Worm (Caenorhabditis elegans) whole organism, young adult: ENCODE data around the gene str-60.
"Not testable (repeated sequence)": the region's sequence is repeated elsewhere in the genome, so short reads cannot be mapped to it uniquely, and the experiment has no call there.

Source experiments
- B0261.1 ChIP-seq: sonication (generic microtip); optimal IDR thresholded peaks from 2 replicates; lab custom pipeline; 2016; ENCODE audit warnings: mild to moderate bottlenecking, missing genetic modification characterization, moderate library complexity, missing compliant biosample characterization
- C06A6.2 ChIP-seq: fragments of 200-800 bp; sonication (Bioruptor generic); conservative IDR thresholded peaks from 2 replicates; pipeline ENCODE4 v1.3.6; 2022; ENCODE audit warnings: missing genetic modification characterization, missing compliant biosample characterization
- F39B2.1 ChIP-seq: fragments of 200-800 bp; sonication (Bioruptor generic); IDR thresholded peaks from 2 replicates; pipeline ENCODE4 v1.3.6; 2022; ENCODE audit warnings: missing genetic modification reagents, missing genetic modification characterization, missing compliant biosample characterization
- F57A8.1 ChIP-seq: fragments of 200-800 bp; sonication (Bioruptor generic); optimal IDR thresholded peaks from 2 replicates; lab custom pipeline; 2018; ENCODE audit warnings: mild to moderate bottlenecking, missing genetic modification characterization, moderate library complexity, missing compliant biosample characterization
- F57C9.4 ChIP-seq: sonication (generic microtip); optimal IDR thresholded peaks from 2 replicates; lab custom pipeline; 2017; ENCODE audit warnings: mild to moderate bottlenecking, missing genetic modification characterization, missing compliant biosample characterization
- K11D2.4 ChIP-seq: fragments of 200-800 bp; sonication (Bioruptor generic); IDR thresholded peaks from 2 replicates; pipeline ENCODE4 v1.3.6; 2022; ENCODE audit warnings: missing genetic modification reagents, missing genetic modification characterization, missing compliant biosample characterization
- K12H6.12 ChIP-seq: fragments of 200-800 bp; sonication (Bioruptor generic); optimal IDR thresholded peaks from 2 replicates; lab custom pipeline; 2018; ENCODE audit warnings: mild to moderate bottlenecking, missing genetic modification characterization, missing compliant biosample characterization
- Y53F4B.3 ChIP-seq: fragments of 200-800 bp; sonication (Bioruptor generic); IDR thresholded peaks from 2 replicates; pipeline ENCODE4 v1.3.6; 2022; ENCODE audit warnings: missing genetic modification reagents, missing genetic modification characterization, missing compliant biosample characterization
- Y95B8A.8 ChIP-seq: fragments of 200-800 bp; sonication (Bioruptor generic); IDR thresholded peaks from 2 replicates; pipeline ENCODE4 v1.3.6; 2022; ENCODE audit warnings: missing genetic modification reagents, missing genetic modification characterization, missing compliant biosample characterization
- ZK185.1 ChIP-seq: sonication (generic microtip); optimal IDR thresholded peaks from 2 replicates; lab custom pipeline; 2016; ENCODE audit warnings: mild to moderate bottlenecking, missing genetic modification characterization, missing compliant biosample characterization; ENCODE audit not compliant: poor library complexity, severe bottlenecking
- athp-1 ChIP-seq: sonication (generic microtip); optimal IDR thresholded peaks from 2 replicates; lab custom pipeline; 2017; ENCODE audit warnings: mild to moderate bottlenecking, missing genetic modification characterization, missing compliant biosample characterization
- attf-3 ChIP-seq: fragments of 200-800 bp; sonication (Bioruptor generic); conservative IDR thresholded peaks from 2 replicates; pipeline ENCODE4 v1.3.6; 2022; ENCODE audit warnings: missing genetic modification reagents, missing genetic modification characterization, missing compliant biosample characterization
- attf-5 ChIP-seq: fragments of 200-800 bp; sonication (Bioruptor generic); optimal IDR thresholded peaks from 2 replicates; lab custom pipeline; 2018; ENCODE audit warnings: mild to moderate bottlenecking, missing genetic modification characterization, missing compliant biosample characterization
- attf-6 ChIP-seq: fragments of 200-800 bp; sonication (Bioruptor generic); IDR thresholded peaks from 2 replicates; pipeline ENCODE4 v1.3.6; 2022; ENCODE audit warnings: missing genetic modification reagents, missing genetic modification characterization, missing compliant biosample characterization
- ceh-40 ChIP-seq: fragments of 200-800 bp; sonication (Bioruptor generic); IDR thresholded peaks from 2 replicates; pipeline ENCODE4 v1.3.6; 2022; ENCODE audit warnings: missing genetic modification characterization, missing compliant biosample characterization
- die-1 ChIP-seq: sonication (generic microtip); optimal IDR thresholded peaks from 2 replicates; lab custom pipeline; 2016; ENCODE audit warnings: missing genotype, mild to moderate bottlenecking, missing genetic modification characterization, missing compliant biosample characterization
- dox-1 ChIP-seq: fragments of 200-800 bp; sonication (Bioruptor generic); IDR thresholded peaks from 2 replicates; pipeline ENCODE4 v1.3.6; 2022; ENCODE audit warnings: missing genetic modification reagents, missing genetic modification characterization, missing compliant biosample characterization
- dpl-1 ChIP-seq: fragments of 150-350 bp; optimal IDR thresholded peaks from 2 replicates; lab custom pipeline; 2014; ENCODE audit warnings: missing biosample characterization, missing genetic modification reagents, missing genetic modification characterization
- fkh-3 ChIP-seq: sonication (generic microtip); optimal IDR thresholded peaks from 2 replicates; lab custom pipeline; 2016; ENCODE audit warnings: mild to moderate bottlenecking, missing genetic modification characterization, missing compliant biosample characterization
- hlh-26 ChIP-seq: fragments of 200-800 bp; sonication (Bioruptor generic); conservative IDR thresholded peaks from 2 replicates; pipeline ENCODE4 v1.3.6; 2022; ENCODE audit warnings: missing genetic modification reagents, missing genetic modification characterization, missing compliant biosample characterization
- hrde-1 ChIP-seq: sonication (generic microtip); optimal IDR thresholded peaks from 2 replicates; lab custom pipeline; 2016; ENCODE audit warnings: missing genetic modification characterization, mild to moderate bottlenecking, missing compliant biosample characterization, moderate library complexity, missing genotype, missing genetic modification reagents, borderline replicate concordance
- lsy-27 ChIP-seq: sonication (generic microtip); optimal IDR thresholded peaks from 2 replicates; lab custom pipeline; 2017; ENCODE audit warnings: missing genetic modification characterization, mild to moderate bottlenecking, missing compliant biosample characterization, antibody characterized with exemption, missing genotype, borderline replicate concordance; ENCODE audit not compliant: insufficient read depth
- madf-10 ChIP-seq: sonication (generic microtip); optimal IDR thresholded peaks from 2 replicates; lab custom pipeline; 2016; ENCODE audit warnings: mild to moderate bottlenecking, missing genetic modification characterization, missing compliant biosample characterization
- mel-28 ChIP-seq: sonication (generic microtip); optimal IDR thresholded peaks from 2 replicates; lab custom pipeline; 2016; ENCODE audit warnings: borderline replicate concordance, mild to moderate bottlenecking, missing genetic modification characterization, missing compliant biosample characterization
- mxl-1 ChIP-seq: sonication (generic microtip); optimal IDR thresholded peaks from 2 replicates; lab custom pipeline; 2016; ENCODE audit warnings: missing genetic modification characterization, missing compliant biosample characterization
- nfya-1 ChIP-seq: sonication (generic microtip); optimal IDR thresholded peaks from 2 replicates; lab custom pipeline; 2017; ENCODE audit warnings: antibody characterized with exemption, missing compliant biosample characterization, missing genetic modification characterization, borderline replicate concordance; ENCODE audit not compliant: insufficient read depth
- pha-4 ChIP-seq: fragments of 150-350 bp; sonication (generic microtip); optimal IDR thresholded peaks from 2 replicates; lab custom pipeline; 2014; ENCODE audit warnings: missing biosample characterization, missing genetic modification reagents, missing genetic modification characterization
- rcor-1 ChIP-seq: fragments of 200-800 bp; sonication (Bioruptor generic); IDR thresholded peaks from 2 replicates; pipeline ENCODE4 v1.3.6; 2022; ENCODE audit warnings: missing genetic modification reagents, missing genetic modification characterization, missing compliant biosample characterization
- rpc-1 ChIP-seq, 2 experiments: fragments of 150-350 bp in 1 of 2; sonication (generic microtip) in 1 of 2; optimal IDR thresholded peaks; 2 replicates each; lab custom pipeline; 2014 to 2018; ENCODE audit warnings: missing biosample characterization in 1 of 2, missing genetic modification characterization in 1 of 2, missing genetic modification reagents in 1 of 2, missing genotype in 1 of 2
- sdz-38 ChIP-seq: sonication (generic microtip); optimal IDR thresholded peaks from 2 replicates; lab custom pipeline; 2016; ENCODE audit warnings: missing genotype, missing genetic modification characterization, missing compliant biosample characterization
- sea-2 ChIP-seq: fragments of 200-800 bp; sonication (Bioruptor generic); IDR thresholded peaks from 2 replicates; pipeline ENCODE4 v1.3.6; 2022; ENCODE audit warnings: missing genetic modification characterization, missing compliant biosample characterization
- somi-1 ChIP-seq: fragments of 200-800 bp; sonication (Bioruptor generic); optimal IDR thresholded peaks from 2 replicates; lab custom pipeline; 2018; ENCODE audit warnings: mild to moderate bottlenecking, missing genetic modification characterization, missing compliant biosample characterization
- zim-3 ChIP-seq: sonication (generic microtip); optimal IDR thresholded peaks from 2 replicates; lab custom pipeline; 2017; ENCODE audit warnings: mild to moderate bottlenecking, missing genetic modification characterization, moderate library complexity, missing compliant biosample characterization
- ztf-22 ChIP-seq: fragments of 200-800 bp; sonication (Bioruptor generic); optimal IDR thresholded peaks from 2 replicates; lab custom pipeline; 2018; ENCODE audit warnings: mild to moderate bottlenecking, missing genetic modification characterization, moderate library complexity, missing compliant biosample characterization
- ztf-25 ChIP-seq: fragments of 200-800 bp; sonication (Bioruptor generic); IDR thresholded peaks from 2 replicates; pipeline ENCODE4 v1.3.6; 2022; ENCODE audit warnings: missing genetic modification reagents, missing genetic modification characterization, missing compliant biosample characterization

Gene str-60

ce11 chrV:15922979-15923378 lies 25.2 kb downstream of the str-60 start, which contains the start of gene F35E8.13:
Gene F35E8.13 (plus strand): TSS chrV:15923279.
- TF ChIP-seq dox-1 (GFP tag; lab: Robert Waterston, UW), result no peak
- TF ChIP-seq sdz-38 (tag; lab: Kevin White, UChicago), result no peak
- no peak for TF ChIP-seq zim-3 (tag; lab: Kevin White, UChicago)
- no peak for TF ChIP-seq attf-3 (GFP tag; lab: Robert Waterston, UW)
- no peak for TF ChIP-seq madf-10 (tag; lab: Kevin White, UChicago)
- TF ChIP-seq F57C9.4, result no peak
- TF ChIP-seq ceh-40 (GFP tag; lab: Robert Waterston, UW), result no peak
- TF ChIP-seq mel-28 (tag; lab: Kevin White, UChicago), result no peak
- TF ChIP-seq attf-5 (GFP tag; lab: Kevin White, UChicago), result no peak
- TF ChIP-seq nfya-1 (tag; lab: Kevin White, UChicago), result no peak
- no peak for TF ChIP-seq ZK185.1
- TF ChIP-seq fkh-3 (tag; lab: Kevin White, UChicago), result no peak
- no peak for TF ChIP-seq sea-2 (GFP tag; lab: Robert Waterston, UW)
- TF ChIP-seq Y53F4B.3 (GFP tag; lab: Robert Waterston, UW), result no peak

DNA sequence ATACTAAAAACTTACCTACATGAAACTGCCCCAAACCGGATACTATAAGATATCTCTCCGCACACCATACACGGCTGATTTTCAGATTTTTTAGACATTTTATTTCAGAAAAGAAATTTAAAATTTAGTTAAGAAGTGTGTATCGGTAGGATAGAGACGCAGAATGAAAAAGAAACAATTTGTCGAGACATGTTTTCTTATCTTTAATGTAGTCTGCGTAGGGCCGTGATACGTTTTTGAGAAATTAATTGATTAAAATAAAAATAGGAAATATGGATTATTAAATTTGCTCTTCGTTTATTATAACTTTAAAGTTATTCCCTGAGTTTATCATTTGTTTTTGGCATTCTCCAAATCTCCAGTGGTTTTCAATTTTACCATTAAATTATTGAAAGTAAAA lies 26.5 kb downstream of the str-60 start, which contains the start of gene nhr-108:
Gene nhr-108, minus strand, starts transcription at position 166 of the 400 bp plus-strand sequence.
- TF ChIP-seq Y53F4B.3 (GFP tag; lab: Robert Waterston, UW) (no peak), attf-6 (GFP tag; lab: Robert Waterston, UW) (no peak), lsy-27 (tag; lab: Kevin White, UChicago) (no peak), rcor-1 (GFP tag; lab: Robert Waterston, UW) (no peak), dpl-1 (GFP tag; lab: Kevin White, UChicago) (no peak)

ce11 chrV:15928325-15928724 lies 30.5 kb downstream of the str-60 start, which contains the start of gene pzf-1:
Gene pzf-1 (minus strand): TSS chrV:15928425.
- TF ChIP-seq C06A6.2 (GFP tag; lab: Robert Waterston, UW) (no peak), mxl-1 (no peak), fkh-3 (tag; lab: Kevin White, UChicago) (no peak), Y95B8A.8 (GFP tag; lab: Robert Waterston, UW) (no peak), ztf-25 (GFP tag; lab: Robert Waterston, UW) (no peak), somi-1 (GFP tag; lab: Kevin White, UChicago) (no peak), ZK185.1 (no peak), attf-6 (GFP tag; lab: Robert Waterston, UW) (no peak), K11D2.4 (no peak), rpc-1 (optimal IDR thresholded peaks at IDR 0.05; lab: Kevin White, UChicago) (no peak), rpc-1 (tag; optimal IDR thresholded peaks at IDR 0.05; lab: Kevin White, UChicago) (no peak), die-1 (tag; lab: Kevin White, UChicago) (no peak), pha-4 (tag; lab: Kevin White, UChicago) (no peak), ztf-22 (GFP tag; lab: Kevin White, UChicago) (no peak), athp-1 (tag; lab: Kevin White, UChicago) (no peak), F39B2.1 (GFP tag; lab: Robert Waterston, UW) (no peak), F57A8.1 (no peak), hrde-1 (tag; lab: Kevin White, UChicago) (no peak), madf-10 (tag; lab: Kevin White, UChicago) (no peak)

- not testable (repeated sequence) for TF ChIP-seq K12H6.12 (tag; lab: Kevin White, UChicago); hlh-26 (GFP tag; lab: Robert Waterston, UW); B0261.1
Measured at ce11 chrV:15929882-15930281, 32.1 kb downstream of the str-60 start, which contains the start of gene srbc-77. Gene srbc-77 (plus strand): TSS chrV:15930182.
